Fruit fly (Drosophila melanogaster) whole organism, adult: ENCODE results near the gene Mkk4.

Experiments used
- Hr96 ChIP-seq: fragments of 200-800 bp; sonication (Bioruptor generic); optimal IDR thresholded peaks from 2 replicates; lab custom pipeline; 2016; ENCODE audit warnings: missing biosample characterization, missing genetic modification characterization
- kay ChIP-seq: fragments of 200-800 bp; sonication (Bioruptor generic); peaks from one replicate; lab custom pipeline; 2016; ENCODE audit warnings: missing biosample characterization, missing genetic modification characterization, borderline replicate concordance

DNA sequence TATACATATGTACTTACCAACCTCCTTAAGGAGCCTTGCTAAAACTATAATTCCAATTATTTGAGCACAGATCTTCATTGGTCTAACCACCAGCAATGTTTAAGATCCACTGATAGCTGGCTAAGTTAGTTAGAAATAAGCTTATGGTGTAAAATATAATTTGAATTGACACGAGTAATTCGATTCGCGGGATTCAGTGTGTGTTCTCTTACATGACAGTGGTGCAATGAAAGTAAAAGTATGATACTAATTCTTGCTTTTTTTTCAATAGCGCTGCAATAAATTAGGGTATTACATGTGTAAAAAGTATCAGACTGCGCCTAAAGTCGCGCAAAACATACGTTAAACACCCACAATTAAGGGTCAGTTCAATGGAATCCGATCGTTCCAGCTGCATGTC is 29.3 kb upstream of the Mkk4 start, which contains the start of gene CG33325:
- TF ChIP-seq Hr96 (GFP tag; lab: Kevin White, UChicago), result no peak
- no peak for TF ChIP-seq kay
